Worm (Caenorhabditis elegans): Measurements from ENCODE around the gene fbxa-111.

DNA sequence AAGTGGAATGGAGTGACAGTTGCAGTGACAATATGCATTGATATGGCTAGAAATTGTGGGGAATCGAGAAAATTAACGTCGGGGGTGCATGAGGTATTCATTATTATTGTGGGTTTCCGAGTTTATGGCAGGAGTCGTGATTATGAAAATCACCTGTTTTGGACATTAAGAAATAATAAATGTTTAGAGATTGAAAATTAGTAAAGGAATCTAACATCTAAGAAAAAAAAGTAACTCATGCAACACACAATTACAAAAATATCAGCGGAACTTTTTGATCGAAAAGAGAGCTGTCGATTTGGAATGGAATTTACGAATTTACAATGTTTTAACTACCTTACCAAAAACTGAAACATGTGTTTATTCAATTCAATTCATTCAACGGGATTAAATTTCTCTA is 5.3 kb upstream of the fbxa-111 start, which contains the start of gene srh-206:
- TF ChIP-seq nhr-28 (tag; optimal IDR thresholded peaks at IDR 0.05) (no peak), lin-13 (GFP tag; optimal IDR thresholded peaks at IDR 0.05) (no peak)

Data from whole organism, L4 larva.